Fruit fly (Drosophila melanogaster) whole organism, wandering third instar larva: ENCODE measurements around the gene tzn.

Experiments used
- CG32264 ChIP-seq: fragments of 200-800 bp; sonication (Bioruptor generic); optimal IDR thresholded peaks from 2 replicates; lab custom pipeline; 2016; ENCODE audit warnings: missing biosample characterization, missing genetic modification characterization
- CG9705 ChIP-seq: fragments of 200-800 bp; sonication (Bioruptor generic); optimal IDR thresholded peaks from 2 replicates; lab custom pipeline; 2018; ENCODE audit warnings: missing biosample characterization, mild to moderate bottlenecking, missing genetic modification characterization
- Jra ChIP-seq: sonication (Bioruptor generic); optimal IDR thresholded peaks from 2 replicates; lab custom pipeline; 2016; ENCODE audit warnings: missing biosample characterization, missing genetic modification characterization
- OdsH ChIP-seq: fragments of 200-800 bp; sonication (Bioruptor generic); optimal IDR thresholded peaks from 2 replicates; lab custom pipeline; 2016; ENCODE audit warnings: missing biosample characterization, mild to moderate bottlenecking, missing genetic modification characterization
- Sp1 ChIP-seq: fragments of 200-800 bp; sonication (Bioruptor generic); optimal IDR thresholded peaks from 3 replicates; lab custom pipeline; 2019; ENCODE audit warnings: missing biosample characterization, mild to moderate bottlenecking, missing genetic modification characterization, moderate library complexity
- fru ChIP-seq: fragments of 200-800 bp; sonication (Bioruptor generic); optimal IDR thresholded peaks from 3 replicates; lab custom pipeline; 2016; ENCODE audit warnings: missing biosample characterization, mild to moderate bottlenecking, missing genetic modification characterization
- h ChIP-seq: fragments of 200-800 bp; sonication (Bioruptor generic); optimal IDR thresholded peaks from 3 replicates; lab custom pipeline; 2016; ENCODE audit warnings: missing biosample characterization, mild to moderate bottlenecking, missing genetic modification characterization
- pan ChIP-seq: fragments of >200 bp; optimal IDR thresholded peaks from 2 replicates; lab custom pipeline; 2017
- psq ChIP-seq: fragments of 200-800 bp; sonication (Bioruptor generic); optimal IDR thresholded peaks from 3 replicates; lab custom pipeline; 2017; ENCODE audit warnings: missing biosample characterization, mild to moderate bottlenecking, missing genetic modification characterization, moderate library complexity
- sage ChIP-seq: fragments of 200-800 bp; sonication (Bioruptor generic); optimal IDR thresholded peaks from 2 replicates; lab custom pipeline; 2016; ENCODE audit warnings: missing biosample characterization, mild to moderate bottlenecking, missing genetic modification characterization
- sv ChIP-seq: fragments of 200-800 bp; sonication (Bioruptor generic); optimal IDR thresholded peaks from 3 replicates; lab custom pipeline; 2016; ENCODE audit warnings: missing biosample characterization, missing genetic modification characterization
- usp ChIP-seq: fragments of >200 bp; optimal IDR thresholded peaks from 2 replicates; lab custom pipeline; 2017; ENCODE audit warnings: missing biosample characterization, missing genetic modification characterization

dm6 chr3L:20792693-20793092 is 5.8 kb upstream of the tzn start, which contains the start of gene Six4:
- TF ChIP-seq sv (no peak), Jra (GFP tag; lab: Kevin White, UChicago) (no peak), CG32264 (GFP tag; lab: Kevin White, UChicago) (no peak), CG9705 (GFP tag; lab: Kevin White, UChicago) (no peak), pan (lab: Kevin White, UChicago) (no peak), fru (GFP tag; lab: Kevin White, UChicago) (no peak), sage (GFP tag; lab: Kevin White, UChicago) (no peak), psq (GFP tag; lab: Kevin White, UChicago) (no peak), OdsH (GFP tag; lab: Kevin White, UChicago) (no peak), usp (no peak), Sp1 (no peak), h (GFP tag; lab: Kevin White, UChicago) (no peak)
